Comparison of ENCODE assay signal across 5 fruit fly cellular contexts in genomic region chr2L:2750337-2751084, dm6.
TF ChIP-seq lines count a peak whose summit lies in the region.

No protein-coding gene starts in this region.

- TF ChIP-seq CTCF in whole organism, embryonic (GFP tag; optimal IDR thresholded peaks at IDR 0.05; lab: Kevin White, UChicago): no peak

TF ChIP-seq in whole organism, adult, 20 proteins besides CTCF, POLR2A, EP300 and RAD21:
- peak; percentile 32 for TF ChIP-seq Crg-1 (GFP tag; optimal IDR thresholded peaks at IDR 0.05; lab: Kevin White, UChicago)
- TF ChIP-seq Hr96 (GFP tag; optimal IDR thresholded peaks at IDR 0.05; lab: Kevin White, UChicago): peak; percentile 4
- no peak for TF ChIP-seq CG5204 (GFP tag; optimal IDR thresholded peaks at IDR 0.05; lab: Kevin White, UChicago)
- TF ChIP-seq CG33017 (tag; optimal IDR thresholded peaks at IDR 0.05; lab: Kevin White, UChicago): peak; percentile 86
- no peak for TF ChIP-seq Clk (GFP tag; optimal IDR thresholded peaks at IDR 0.05; lab: Kevin White, UChicago)
- TF ChIP-seq tj (GFP tag; optimal IDR thresholded peaks at IDR 0.05; lab: Kevin White, UChicago): peak; percentile 52
- TF ChIP-seq toe (GFP tag; optimal IDR thresholded peaks at IDR 0.05; lab: Kevin White, UChicago): peak; percentile 1
- TF ChIP-seq CG14711 (tag; optimal IDR thresholded peaks at IDR 0.05; lab: Kevin White, UChicago): peak; percentile 60
- TF ChIP-seq CG12768 (GFP tag; optimal IDR thresholded peaks at IDR 0.05; lab: Kevin White, UChicago): peak; percentile 36
- TF ChIP-seq kay (GFP tag; lab: Kevin White, UChicago; ENCODE audit: borderline replicate concordance): no peak
- TF ChIP-seq CG7045 (GFP tag; optimal IDR thresholded peaks at IDR 0.05; lab: Kevin White, UChicago): peak; percentile 53
- TF ChIP-seq CG11617 (GFP tag; optimal IDR thresholded peaks at IDR 0.05; lab: Kevin White, UChicago): peak; percentile 40
- TF ChIP-seq ovo (GFP tag; optimal IDR thresholded peaks at IDR 0.05; lab: Kevin White, UChicago): no peak
- TF ChIP-seq CG7101 (tag; optimal IDR thresholded peaks at IDR 0.05; lab: Kevin White, UChicago): peak; percentile 56
- no peak for TF ChIP-seq pad (GFP tag; optimal IDR thresholded peaks at IDR 0.05; lab: Kevin White, UChicago)
- no peak for TF ChIP-seq cic (GFP tag; optimal IDR thresholded peaks at IDR 0.05; lab: Kevin White, UChicago)
- no peak for TF ChIP-seq CG1620 (GFP tag; optimal IDR thresholded peaks at IDR 0.05; lab: Kevin White, UChicago)

TF ChIP-seq in whole organism, embryonic, 481 proteins besides CTCF, POLR2A, EP300 and RAD21 (continues in another document):
- TF ChIP-seq CG10321 (GFP tag; IDR thresholded peaks at IDR 0.05; lab: Robert Waterston, UW) (no peak), CG32767 (GFP tag; IDR thresholded peaks at IDR 0.05; lab: Robert Waterston, UW) (no peak), tx (GFP tag; optimal IDR thresholded peaks at IDR 0.05; lab: Kevin White, UChicago) (peak; percentile 61), CG3995 (GFP tag; optimal IDR thresholded peaks at IDR 0.05; lab: Kevin White, UChicago) (peak; percentile 59), CG14710 (tag; optimal IDR thresholded peaks at IDR 0.05; lab: Kevin White, UChicago) (peak; percentile 65), CG3163 (GFP tag; optimal IDR thresholded peaks at IDR 0.05; lab: Kevin White, UChicago) (peak; percentile 55), nmo (GFP tag; optimal IDR thresholded peaks at IDR 0.05; lab: Kevin White, UChicago) (peak; percentile 85), CG8944 (GFP tag; optimal IDR thresholded peaks at IDR 0.05; lab: Kevin White, UChicago) (peak; percentile 81), NC2α (GFP tag; optimal IDR thresholded peaks at IDR 0.05; lab: Kevin White, UChicago) (peak; percentile 19), peb (GFP tag; IDR thresholded peaks at IDR 0.05; lab: Robert Waterston, UW) (no peak), D19B (GFP tag; optimal IDR thresholded peaks at IDR 0.05; lab: Kevin White, UChicago) (peak; percentile 79), CG11456 (GFP tag; IDR thresholded peaks at IDR 0.05; lab: Robert Waterston, UW) (no peak), CG4360 (GFP tag; IDR thresholded peaks at IDR 0.05; lab: Robert Waterston, UW) (no peak), CG12071 (GFP tag; optimal IDR thresholded peaks at IDR 0.05; lab: Kevin White, UChicago) (peak; percentile 83), B-H2 (GFP tag; optimal IDR thresholded peaks at IDR 0.05; lab: Kevin White, UChicago) (peak; percentile 80), Fer3 (tag; optimal IDR thresholded peaks at IDR 0.05; lab: Kevin White, UChicago) (peak; percentile 88), ems (GFP tag; optimal IDR thresholded peaks at IDR 0.05; lab: Kevin White, UChicago) (peak; percentile 79), CG8765 (GFP tag; IDR thresholded peaks at IDR 0.05; lab: Robert Waterston, UW) (no peak), grau (tag; optimal IDR thresholded peaks at IDR 0.05; lab: Kevin White, UChicago) (peak; percentile 86), CG4730 (GFP tag; IDR thresholded peaks at IDR 0.05; lab: Robert Waterston, UW) (no peak)

TF ChIP-seq in whole organism, prepupa, 60 proteins besides CTCF, POLR2A, EP300 and RAD21 (continues in another document):
- peak; percentile 43 for TF ChIP-seq dac (GFP tag; optimal IDR thresholded peaks at IDR 0.05; lab: Kevin White, UChicago)
- TF ChIP-seq CG6163 (GFP tag; IDR thresholded peaks at IDR 0.05; lab: Robert Waterston, UW): no peak
- TF ChIP-seq Hr39 (GFP tag; optimal IDR thresholded peaks at IDR 0.05; lab: Kevin White, UChicago): no peak
- no peak for TF ChIP-seq svp (GFP tag; lab: Kevin White, UChicago)
- no peak for TF ChIP-seq CG7368 (GFP tag; optimal IDR thresholded peaks at IDR 0.05; lab: Kevin White, UChicago)
- TF ChIP-seq lz (GFP tag; optimal IDR thresholded peaks at IDR 0.05; lab: Kevin White, UChicago): no peak
- peak; percentile 54 for TF ChIP-seq Sox102F (GFP tag; optimal IDR thresholded peaks at IDR 0.05; lab: Kevin White, UChicago)
- no peak for TF ChIP-seq Ets21C (GFP tag; optimal IDR thresholded peaks at IDR 0.05; lab: Kevin White, UChicago)
- peak; percentile 72 for TF ChIP-seq CG32006 (GFP tag; optimal IDR thresholded peaks at IDR 0.05; lab: Kevin White, UChicago)
- peak; percentile 37 for TF ChIP-seq CG4318 (GFP tag; optimal IDR thresholded peaks at IDR 0.05; lab: Kevin White, UChicago)
- no peak for TF ChIP-seq CG6854 (GFP tag; optimal IDR thresholded peaks at IDR 0.05; lab: Kevin White, UChicago)
- peak; percentile 28 for TF ChIP-seq CG9139 (GFP tag; optimal IDR thresholded peaks at IDR 0.05; lab: Kevin White, UChicago)
- peak; percentile 56 for TF ChIP-seq pdm3 (GFP tag; optimal IDR thresholded peaks at IDR 0.05; lab: Kevin White, UChicago)
- TF ChIP-seq CG34406 (GFP tag; optimal IDR thresholded peaks at IDR 0.05; lab: Kevin White, UChicago): peak; percentile 29
- TF ChIP-seq CG16779 (tag; optimal IDR thresholded peaks at IDR 0.05; lab: Kevin White, UChicago): peak; percentile 58
- TF ChIP-seq CG11762 (GFP tag; optimal IDR thresholded peaks at IDR 0.05; lab: Kevin White, UChicago; ENCODE audit: insufficient read depth): peak; percentile 9
- no peak for TF ChIP-seq spab (GFP tag; optimal IDR thresholded peaks at IDR 0.05; lab: Kevin White, UChicago)
- TF ChIP-seq fkh (GFP tag; optimal IDR thresholded peaks at IDR 0.05; lab: Kevin White, UChicago): peak; percentile 90
- TF ChIP-seq CG6276 (GFP tag; optimal IDR thresholded peaks at IDR 0.05; lab: Kevin White, UChicago): peak; percentile 64
- peak; percentile 24 for TF ChIP-seq esn (GFP tag; optimal IDR thresholded peaks at IDR 0.05; lab: Kevin White, UChicago)

TF ChIP-seq in whole organism, pupa, 21 proteins besides CTCF, POLR2A, EP300 and RAD21:
- TF ChIP-seq Snoo (tag; optimal IDR thresholded peaks at IDR 0.05; lab: Kevin White, UChicago) (peak; percentile 19), CG17806 (tag; optimal IDR thresholded peaks at IDR 0.05; lab: Kevin White, UChicago) (peak; percentile 49), CG10348 (GFP tag; IDR thresholded peaks at IDR 0.05; lab: Robert Waterston, UW) (no peak), fd96Ca (GFP tag; IDR thresholded peaks at IDR 0.05; lab: Robert Waterston, UW) (no peak), Pif1A (GFP tag; optimal IDR thresholded peaks at IDR 0.05; lab: Kevin White, UChicago) (peak; percentile 47), CG15710 (tag; optimal IDR thresholded peaks at IDR 0.05; lab: Kevin White, UChicago) (peak; percentile 22), CG13204 (GFP tag; optimal IDR thresholded peaks at IDR 0.05; lab: Kevin White, UChicago) (no peak), CG8301 (tag; optimal IDR thresholded peaks at IDR 0.05; lab: Kevin White, UChicago) (peak; percentile 86), CG34367 (tag; optimal IDR thresholded peaks at IDR 0.05; lab: Kevin White, UChicago) (peak; percentile 7), Pif1B (GFP tag; optimal IDR thresholded peaks at IDR 0.05; lab: Kevin White, UChicago) (peak; percentile 41), CG12605 (GFP tag; IDR thresholded peaks at IDR 0.05; lab: Robert Waterston, UW) (no peak), CG14655 (GFP tag; optimal IDR thresholded peaks at IDR 0.05; lab: Kevin White, UChicago) (peak; percentile 88), gl (tag; optimal IDR thresholded peaks at IDR 0.05; lab: Kevin White, UChicago) (no peak), D1 (tag; optimal IDR thresholded peaks at IDR 0.05; lab: Kevin White, UChicago) (no peak), rn (GFP tag; IDR thresholded peaks at IDR 0.05; lab: Robert Waterston, UW) (no peak), CG32121 (GFP tag; IDR thresholded peaks at IDR 0.05; lab: Robert Waterston, UW) (no peak), EcR (GFP tag; optimal IDR thresholded peaks at IDR 0.05; lab: Kevin White, UChicago) (no peak), Ets98B (GFP tag; IDR thresholded peaks at IDR 0.05; lab: Robert Waterston, UW) (no peak), CG9948 (tag; optimal IDR thresholded peaks at IDR 0.05; lab: Kevin White, UChicago) (peak; percentile 67), CG8159 (tag; optimal IDR thresholded peaks at IDR 0.05; lab: Kevin White, UChicago) (peak; percentile 41), CG4496 (GFP tag; IDR thresholded peaks at IDR 0.05; lab: Robert Waterston, UW) (no peak)

TF ChIP-seq in whole organism, wandering third instar larva, 38 proteins besides CTCF, POLR2A, EP300 and RAD21 (continues in another document):
- TF ChIP-seq Dfd (GFP tag; optimal IDR thresholded peaks at IDR 0.05; lab: Kevin White, UChicago): no peak
- no peak for TF ChIP-seq pan (optimal IDR thresholded peaks at IDR 0.05; lab: Kevin White, UChicago)
- TF ChIP-seq Dif (GFP tag; optimal IDR thresholded peaks at IDR 0.05; lab: Kevin White, UChicago; ENCODE audit: partially characterized antibody): no peak
- peak; percentile 24 for TF ChIP-seq fru (GFP tag; optimal IDR thresholded peaks at IDR 0.05; lab: Kevin White, UChicago)
- TF ChIP-seq ey (GFP tag; optimal IDR thresholded peaks at IDR 0.05; lab: Kevin White, UChicago): peak; percentile 40
- no peak for TF ChIP-seq psq (GFP tag; optimal IDR thresholded peaks at IDR 0.05; lab: Kevin White, UChicago)
- no peak for TF ChIP-seq Hr83 (GFP tag; optimal IDR thresholded peaks at IDR 0.05; lab: Kevin White, UChicago; ENCODE audit: poor library complexity, severe bottlenecking)
- no peak for TF ChIP-seq lola (GFP tag; optimal IDR thresholded peaks at IDR 0.05; lab: Kevin White, UChicago)
- peak; percentile 24 for TF ChIP-seq woc (GFP tag; optimal IDR thresholded peaks at IDR 0.05; lab: Kevin White, UChicago)
- peak; percentile 50 for TF ChIP-seq h (GFP tag; optimal IDR thresholded peaks at IDR 0.05; lab: Kevin White, UChicago)
- peak in 1 of 2 experiments; percentile 60 for TF ChIP-seq foxo (GFP tag; optimal IDR thresholded peaks at IDR 0.05; lab: Kevin White, UChicago)
- TF ChIP-seq CG32264 (GFP tag; optimal IDR thresholded peaks at IDR 0.05; lab: Kevin White, UChicago): no peak
- no peak for TF ChIP-seq GATAd (GFP tag; optimal IDR thresholded peaks at IDR 0.05; lab: Kevin White, UChicago)
- peak; percentile 66 for TF ChIP-seq sv (GFP tag; optimal IDR thresholded peaks at IDR 0.05; lab: Kevin White, UChicago)
- peak; percentile 40 for TF ChIP-seq rgr (GFP tag; optimal IDR thresholded peaks at IDR 0.05; lab: Kevin White, UChicago)
- TF ChIP-seq tai (GFP tag; optimal IDR thresholded peaks at IDR 0.05; lab: Kevin White, UChicago): no peak
- TF ChIP-seq HLH106 (tag; optimal IDR thresholded peaks at IDR 0.05; lab: Kevin White, UChicago): peak; percentile 19
- no peak for TF ChIP-seq Mio (GFP tag; optimal IDR thresholded peaks at IDR 0.05; lab: Kevin White, UChicago)
- no peak for TF ChIP-seq jim (GFP tag; optimal IDR thresholded peaks at IDR 0.05; lab: Kevin White, UChicago)
- no peak for TF ChIP-seq CG9705 (GFP tag; optimal IDR thresholded peaks at IDR 0.05; lab: Kevin White, UChicago)
- TF ChIP-seq sage (GFP tag; optimal IDR thresholded peaks at IDR 0.05; lab: Kevin White, UChicago): no peak
- no peak for TF ChIP-seq CrebA (GFP tag; optimal IDR thresholded peaks at IDR 0.05; lab: Kevin White, UChicago; ENCODE audit: borderline replicate concordance)
- TF ChIP-seq Vsx2 (GFP tag; optimal IDR thresholded peaks at IDR 0.05; lab: Kevin White, UChicago; ENCODE audit: partially characterized antibody): no peak
- no peak for TF ChIP-seq Hr78 (GFP tag; optimal IDR thresholded peaks at IDR 0.05; lab: Kevin White, UChicago)
- TF ChIP-seq dmrt93B (GFP tag; optimal IDR thresholded peaks at IDR 0.05; lab: Kevin White, UChicago): no peak
- TF ChIP-seq OdsH (GFP tag; optimal IDR thresholded peaks at IDR 0.05; lab: Kevin White, UChicago): peak; percentile 28
